Worm (Caenorhabditis elegans): ENCODE data around the gene lig-4.
A peak's percentile ranks its signal among the peaks of the same experiment; 100 is the strongest.

The lig-4 gene

ce11 chrIII:7520672-7521071 is 591 bp upstream of the lig-4 start, which contains the start of the genes cux-7 and C07H6.2 (continued):
- TF ChIP-seq ZK546.5 (tag; optimal IDR thresholded peaks at IDR 0.05) (peak in 1 of 2 experiments; percentile 24), ces-1 (GFP tag; optimal IDR thresholded peaks at IDR 0.05) (peak; percentile 5), nhr-76 (tag; optimal IDR thresholded peaks at IDR 0.05) (no peak), nhr-102 (tag; optimal IDR thresholded peaks at IDR 0.05) (peak; percentile 88), aha-1 (tag) (peak; percentile 97), gei-8 (GFP tag; optimal IDR thresholded peaks at IDR 0.05) (peak; percentile 39), ctbp-1 (GFP tag; IDR thresholded peaks at IDR 0.05) (peak; percentile 56; the same call in 1 of the 2 replicates), ztf-11 (tag; optimal IDR thresholded peaks at IDR 0.05) (no peak)

- no peak for TF ChIP-seq cey-2 (tag; optimal IDR thresholded peaks at IDR 0.05; ENCODE audit: borderline replicate concordance, insufficient read depth)
- no peak for TF ChIP-seq php-3 (GFP tag; IDR thresholded peaks at IDR 0.05)
- TF ChIP-seq saeg-2 (GFP tag; IDR thresholded peaks at IDR 0.05) = no peak
- TF ChIP-seq egl-43 (GFP tag; IDR thresholded peaks at IDR 0.05) = no peak
- no peak for TF ChIP-seq F37D6.2 (tag; optimal IDR thresholded peaks at IDR 0.05)
- no peak for TF ChIP-seq madf-5 (GFP tag; IDR thresholded peaks at IDR 0.05)
- TF ChIP-seq unc-62 (GFP tag; optimal IDR thresholded peaks at IDR 0.05 in 1 of 2) = peak in 1 of 2 experiments; percentile 74
- no peak for TF ChIP-seq unc-62 (tag; optimal IDR thresholded peaks at IDR 0.05)
- no peak for TF ChIP-seq snpc-4 (tag; optimal IDR thresholded peaks at IDR 0.05)
- TF ChIP-seq duxl-1 (tag; optimal IDR thresholded peaks at IDR 0.05; ENCODE audit: poor library complexity) = no peak
- no peak for TF ChIP-seq zfp-2 (tag; optimal IDR thresholded peaks at IDR 0.05)
- TF ChIP-seq lsy-2 (tag; optimal IDR thresholded peaks at IDR 0.05) = peak; percentile 40 to 76
- no peak for TF ChIP-seq spr-1 (tag; optimal IDR thresholded peaks at IDR 0.05)
- TF ChIP-seq daf-12 (tag; optimal IDR thresholded peaks at IDR 0.05) = no peak
- no peak for TF ChIP-seq Y75B8A.6 (GFP tag; IDR thresholded peaks at IDR 0.05)
- TF ChIP-seq snpc-1.2 (GFP tag; IDR thresholded peaks at IDR 0.05) = no peak
- no peak for TF ChIP-seq F10B5.3 (tag; optimal IDR thresholded peaks at IDR 0.05)
- TF ChIP-seq hlh-30 (tag; optimal IDR thresholded peaks at IDR 0.05; ENCODE audit: insufficient read depth) = peak; percentile 13
- no peak for TF ChIP-seq ceh-82 (tag; optimal IDR thresholded peaks at IDR 0.05)
- TF ChIP-seq hif-1 (tag; optimal IDR thresholded peaks at IDR 0.05) = no peak
- no peak for TF ChIP-seq dmd-9 (GFP tag; IDR thresholded peaks at IDR 0.05)
These were observed 3.6 kb downstream of the lig-4 start for ce11 chrIII:7524830-7525344.

- TF ChIP-seq ceh-20 (GFP tag; IDR thresholded peaks at IDR 0.05) (no peak), T26A8.4 (GFP tag; IDR thresholded peaks at IDR 0.05) (no peak), ceh-28 (tag; optimal IDR thresholded peaks at IDR 0.05) (no peak), lim-7 (GFP tag; IDR thresholded peaks at IDR 0.05) (no peak), nhr-42 (GFP tag; IDR thresholded peaks at IDR 0.05) (no peak), ces-1 (GFP tag; optimal IDR thresholded peaks at IDR 0.05) (no peak), ZK337.2 (GFP tag; IDR thresholded peaks at IDR 0.05) (no peak), mxl-2 (GFP tag; conservative IDR thresholded peaks at IDR 0.05) (no peak), madf-5 (GFP tag; IDR thresholded peaks at IDR 0.05) (no peak), fkh-10 (GFP tag; optimal IDR thresholded peaks at IDR 0.05) (no peak), lsy-2 (tag; optimal IDR thresholded peaks at IDR 0.05) (peak in 1 of 2 experiments; percentile 5), unc-62 (GFP tag; optimal IDR thresholded peaks at IDR 0.05 in 1 of 2) (peak in 1 of 2 experiments; percentile 31), unc-62 (tag; optimal IDR thresholded peaks at IDR 0.05) (no peak)
These were observed 5.8 kb downstream of the lig-4 start for ce11 chrIII:7526974-7527466.

Data from whole organism, L4 larva.